Fruit fly (Drosophila melanogaster): ENCODE data around the gene drd.
A peak's percentile ranks its signal among the peaks of the same experiment; 100 is the strongest.

Gene drd

dm6 chrX:15163395-15163794 lies 37.8 kb downstream of the drd start:
- TF ChIP-seq Eip78C (GFP tag) (peak; percentile 42), CG32006 (GFP tag; optimal IDR thresholded peaks at IDR 0.05) (peak; percentile 28), Hr39 (GFP tag; optimal IDR thresholded peaks at IDR 0.05) (no peak)

dm6 chrX:15164879-15165278 lies 39.3 kb downstream of the drd start:
- TF ChIP-seq CG4318 (GFP tag; optimal IDR thresholded peaks at IDR 0.05), result peak; percentile 13
- no peak for TF ChIP-seq CG3919 (GFP tag; optimal IDR thresholded peaks at IDR 0.05)
- no peak for TF ChIP-seq CG8319 (GFP tag; optimal IDR thresholded peaks at IDR 0.05)
- TF ChIP-seq CG32006 (GFP tag; optimal IDR thresholded peaks at IDR 0.05), result peak; percentile 59
- no peak for TF ChIP-seq CG34406 (GFP tag; optimal IDR thresholded peaks at IDR 0.05)
- no peak for TF ChIP-seq CG11902 (GFP tag; optimal IDR thresholded peaks at IDR 0.05)
- peak; percentile 24 for TF ChIP-seq Hr4 (GFP tag; optimal IDR thresholded peaks at IDR 0.05)
- peak; percentile 6 for TF ChIP-seq achi (GFP tag; optimal IDR thresholded peaks at IDR 0.05)
- TF ChIP-seq Eip78C (GFP tag), result peak; percentile 38
- TF ChIP-seq eg (GFP tag; IDR thresholded peaks at IDR 0.05), result peak; percentile 43; the same call in 1 of the 3 replicates
- peak; percentile 54; the same call in 2 of the 3 replicates for TF ChIP-seq CG8119 (GFP tag; IDR thresholded peaks at IDR 0.05)
- TF ChIP-seq CG6276 (GFP tag; optimal IDR thresholded peaks at IDR 0.05), result peak; percentile 54
- peak; percentile 68 for TF ChIP-seq CG15336 (GFP tag; IDR thresholded peaks at IDR 0.05)
- peak; percentile 15 for TF ChIP-seq OdsH (GFP tag; optimal IDR thresholded peaks at IDR 0.05)

- TF ChIP-seq dsx (GFP tag; optimal IDR thresholded peaks at IDR 0.05; ENCODE audit: poor library complexity, severe bottlenecking) (no peak), Eip78C (GFP tag) (peak; percentile 16)
Measured at dm6 chrX:15175171-15175883, 49.8 kb downstream of the drd start, which contains the start of gene CG43737. Gene CG43737, plus strand, starts transcription at chrX:15175441.
